Fruit fly (Drosophila melanogaster): ENCODE data around the gene rod.

dm6 chr3R:31630376-31630775 is 49.6 kb downstream of the rod start:
- TF ChIP-seq Myc (optimal IDR thresholded peaks at IDR 0.05) (no peak), psq (optimal IDR thresholded peaks at IDR 0.05) (no peak)
